Worm (Caenorhabditis elegans): ENCODE measurements around the gene odr-1.

- TF ChIP-seq egl-5 (tag; optimal IDR thresholded peaks at IDR 0.05) (no peak), ztf-11 (tag; optimal IDR thresholded peaks at IDR 0.05) (no peak), nhr-23 (tag; optimal IDR thresholded peaks at IDR 0.05) (no peak), lin-15B (tag; optimal IDR thresholded peaks at IDR 0.05) (no peak), mdl-1 (tag; optimal IDR thresholded peaks at IDR 0.05) (no peak), elt-2 (tag; optimal IDR thresholded peaks at IDR 0.05) (no peak), fos-1 (tag; optimal IDR thresholded peaks at IDR 0.05) (no peak), nhr-28 (tag; optimal IDR thresholded peaks at IDR 0.05) (no peak), ama-1 (optimal IDR thresholded peaks at IDR 0.05) (no peak), ztf-4 (tag; optimal IDR thresholded peaks at IDR 0.05) (no peak), nfya-1 (tag; optimal IDR thresholded peaks at IDR 0.05; ENCODE audit: insufficient read depth) (no peak), unc-62 (GFP tag; optimal IDR thresholded peaks at IDR 0.05) (no peak)
These were observed 15.6 kb upstream of the odr-1 start, which contains the start of gene R01E6.2 for ce11 chrX:13566436-13566835.

Data from whole organism, L3 larva.